Fruit fly (Drosophila melanogaster) whole organism, embryonic: ENCODE results near the gene RNF220.

ENCODE experiments used
- Ada2b ChIP-seq: fragments of 200-800 bp; sonication (Bioruptor generic); IDR thresholded peaks from 2 replicates; pipeline ENCODE4 v1.3.6; 2022; ENCODE audit warnings: missing biosample characterization, missing genetic modification characterization
- Aef1 ChIP-seq: fragments of 200-800 bp; sonication (Bioruptor generic); IDR thresholded peaks from 3 replicates; pipeline ENCODE4 v1.3.6; 2022; ENCODE audit warnings: missing biosample characterization, missing genetic modification characterization
- CG11085 ChIP-seq: fragments of 200-800 bp; sonication (Bioruptor generic); IDR thresholded peaks from 2 replicates; pipeline ENCODE4 v1.3.6; 2022; ENCODE audit warnings: missing biosample characterization, missing genetic modification characterization
- CG12236 ChIP-seq: fragments of 200-800 bp; sonication (Bioruptor generic); optimal IDR thresholded peaks from 2 replicates; lab custom pipeline; 2016; ENCODE audit warnings: missing biosample characterization, missing genetic modification characterization
- CG13123 ChIP-seq: fragments of 200-800 bp; sonication (Bioruptor generic); optimal IDR thresholded peaks from 2 replicates; lab custom pipeline; 2016; ENCODE audit warnings: missing biosample characterization, missing genetic modification characterization
- CG14441 ChIP-seq: fragments of 200-800 bp; sonication (Bioruptor generic); IDR thresholded peaks from 2 replicates; pipeline ENCODE4 v1.3.6; 2022; ENCODE audit warnings: missing biosample characterization, missing genetic modification characterization
- CG2120 ChIP-seq: fragments of 200-800 bp; sonication (Bioruptor generic); optimal IDR thresholded peaks from 3 replicates; lab custom pipeline; 2016; ENCODE audit warnings: missing biosample characterization, missing genetic modification characterization
- CG2202 ChIP-seq: fragments of 200-800 bp; sonication (Bioruptor generic); optimal IDR thresholded peaks from 2 replicates; lab custom pipeline; 2018; ENCODE audit warnings: missing biosample characterization, mild to moderate bottlenecking, missing genetic modification characterization
- CG30020 ChIP-seq: fragments of 200-800 bp; optimal IDR thresholded peaks from 2 replicates; lab custom pipeline; 2019; ENCODE audit warnings: missing biosample characterization, mild to moderate bottlenecking, missing genetic modification characterization, moderate library complexity
- CG34422 ChIP-seq: fragments of 200-800 bp; sonication (Bioruptor generic); IDR thresholded peaks from 3 replicates; pipeline ENCODE4 v1.3.6; 2022; ENCODE audit warnings: missing biosample characterization, missing genetic modification characterization
- Dll ChIP-seq: fragments of 200-800 bp; sonication (Bioruptor generic); IDR thresholded peaks from 4 replicates; pipeline ENCODE4 v1.3.6; 2022; ENCODE audit warnings: missing biosample characterization, missing genetic modification characterization; ENCODE audit not compliant: partially characterized antibody
- Dref ChIP-seq: fragments of 200-800 bp; sonication (Bioruptor generic); IDR thresholded peaks from 2 replicates; pipeline ENCODE4 v1.3.6; 2022; ENCODE audit warnings: missing biosample characterization, missing genetic modification characterization
- E2f2 ChIP-seq: fragments of 200-800 bp; sonication (Bioruptor generic); IDR thresholded peaks from 2 replicates; pipeline ENCODE4 v1.3.6; 2022; ENCODE audit warnings: missing biosample characterization, missing genetic modification characterization
- Oaz ChIP-seq: fragments of 200-800 bp; sonication (Bioruptor generic); IDR thresholded peaks from 2 replicates; pipeline ENCODE4 v1.3.6; 2022; ENCODE audit warnings: missing biosample characterization, missing genetic modification characterization
- Optix ChIP-seq: fragments of 200-800 bp; sonication (Bioruptor generic); IDR thresholded peaks from 3 replicates; pipeline ENCODE4 v1.3.6; 2022; ENCODE audit warnings: missing biosample characterization, missing genetic modification characterization
- Scr ChIP-seq: fragments of 200-800 bp; sonication (Bioruptor generic); IDR thresholded peaks from 2 replicates; pipeline ENCODE4 v1.3.6; 2022; ENCODE audit warnings: missing biosample characterization, missing genetic modification characterization; ENCODE audit not compliant: partially characterized antibody
- Side ChIP-seq: fragments of 200-800 bp; sonication (Bioruptor generic); optimal IDR thresholded peaks from 2 replicates; lab custom pipeline; 2016; ENCODE audit warnings: missing biosample characterization, missing genetic modification characterization
- Six4 ChIP-seq: fragments of 200-800 bp; sonication (Bioruptor generic); optimal IDR thresholded peaks from 2 replicates; lab custom pipeline; 2016; ENCODE audit warnings: missing biosample characterization, missing genetic modification characterization
- abd-A ChIP-seq: fragments of 200-800 bp; sonication (Bioruptor generic); optimal IDR thresholded peaks from 3 replicates; lab custom pipeline; 2019; ENCODE audit warnings: missing biosample characterization, mild to moderate bottlenecking, missing genetic modification characterization, moderate library complexity
- ato ChIP-seq: fragments of 200-800 bp; sonication (Bioruptor generic); IDR thresholded peaks from 2 replicates; pipeline ENCODE4 v1.3.6; 2022; ENCODE audit warnings: missing biosample characterization, missing genetic modification characterization; ENCODE audit not compliant: partially characterized antibody
- bigmax ChIP-seq: fragments of 200-800 bp; sonication (Bioruptor generic); optimal IDR thresholded peaks from 2 replicates; lab custom pipeline; 2018; ENCODE audit warnings: missing biosample characterization, mild to moderate bottlenecking, missing genetic modification characterization
- btn ChIP-seq: fragments of 200-800 bp; sonication (Bioruptor generic); optimal IDR thresholded peaks from 2 replicates; lab custom pipeline; 2016; ENCODE audit warnings: missing biosample characterization, missing genetic modification characterization
- hbn ChIP-seq: fragments of 200-800 bp; sonication (Bioruptor generic); IDR thresholded peaks from 2 replicates; pipeline ENCODE4 v1.3.6; 2022; ENCODE audit warnings: missing biosample characterization, missing genetic modification characterization; ENCODE audit not compliant: partially characterized antibody
- kni ChIP-seq: fragments of 200-800 bp; sonication (Bioruptor generic); optimal IDR thresholded peaks from 3 replicates; lab custom pipeline; 2017; ENCODE audit warnings: mild to moderate bottlenecking, missing biosample characterization, missing genetic modification reagents, missing genetic modification characterization
- knrl ChIP-seq: fragments of 200-800 bp; sonication (Bioruptor generic); IDR thresholded peaks from 3 replicates; pipeline ENCODE4 v1.3.6; 2022; ENCODE audit warnings: missing biosample characterization, missing genetic modification characterization; ENCODE audit not compliant: partially characterized antibody
- lola ChIP-seq, 3 experiments: fragments of >200 bp in 2 of 3; fragments of 200-800 bp in 1 of 3; sonication (Bioruptor generic) in 1 of 3; optimal IDR thresholded peaks; 2 replicates each; lab custom pipeline; 2017 to 2019; ENCODE audit warnings: missing biosample characterization in 3 of 3, missing genetic modification characterization in 3 of 3, mild to moderate bottlenecking in 1 of 3, moderate library complexity in 1 of 3
- nerfin-1 ChIP-seq: fragments of 200-800 bp; sonication (Bioruptor generic); optimal IDR thresholded peaks from 3 replicates; lab custom pipeline; 2019; ENCODE audit warnings: missing biosample characterization, mild to moderate bottlenecking, missing genetic modification characterization, moderate library complexity
- oc ChIP-seq: fragments of 200-800 bp; sonication (Bioruptor generic); optimal IDR thresholded peaks from 2 replicates; lab custom pipeline; 2018; ENCODE audit warnings: missing biosample characterization, mild to moderate bottlenecking, missing genetic modification characterization, moderate library complexity
- pros ChIP-seq: fragments of 200-800 bp; sonication (Bioruptor generic); optimal IDR thresholded peaks from 3 replicates; lab custom pipeline; 2019; ENCODE audit warnings: missing biosample characterization, mild to moderate bottlenecking, missing genetic modification characterization, moderate library complexity
- run ChIP-seq: fragments of 200-800 bp; sonication (Bioruptor generic); optimal IDR thresholded peaks from 3 replicates; lab custom pipeline; 2018; ENCODE audit warnings: missing biosample characterization, mild to moderate bottlenecking, missing genetic modification characterization
- sd ChIP-seq: fragments of 200-800 bp; sonication (Bioruptor generic); optimal IDR thresholded peaks from 3 replicates; lab custom pipeline; 2018; ENCODE audit warnings: missing biosample characterization, mild to moderate bottlenecking, missing genetic modification characterization, moderate library complexity
- sens ChIP-seq: fragments of 200-800 bp; sonication (Bioruptor generic); peaks from one replicate; lab custom pipeline; 2016; ENCODE audit warnings: missing biosample characterization, missing genetic modification characterization
- seq ChIP-seq: fragments of 200-800 bp; sonication (Bioruptor generic); IDR thresholded peaks from 2 replicates; pipeline ENCODE4 v1.3.6; 2022; ENCODE audit warnings: missing biosample characterization, missing genetic modification characterization
- stc ChIP-seq: fragments of 200-800 bp; sonication (Bioruptor generic); IDR thresholded peaks from 2 replicates; pipeline ENCODE4 v1.3.6; 2022; ENCODE audit warnings: missing biosample characterization, missing genetic modification characterization
- tap ChIP-seq: fragments of 200-800 bp; optimal IDR thresholded peaks from 3 replicates; lab custom pipeline; 2019; ENCODE audit warnings: missing biosample characterization, mild to moderate bottlenecking, missing genetic modification characterization, moderate library complexity
- twi ChIP-seq: fragments of 200-800 bp; optimal IDR thresholded peaks from 2 replicates; lab custom pipeline; 2019; ENCODE audit warnings: missing biosample characterization, mild to moderate bottlenecking, missing genetic modification characterization, moderate library complexity
- unc-4 ChIP-seq: fragments of 200-800 bp; sonication (Bioruptor generic); IDR thresholded peaks from 2 replicates; pipeline ENCODE4 v1.3.6; 2022; ENCODE audit warnings: missing biosample characterization, missing genetic modification characterization; ENCODE audit not compliant: partially characterized antibody
- vvl ChIP-seq: fragments of 200-800 bp; sonication (Bioruptor generic); IDR thresholded peaks from 2 replicates; pipeline ENCODE4 v1.3.6; 2022; ENCODE audit warnings: missing biosample characterization, missing genetic modification characterization
- zen ChIP-seq: fragments of 200-800 bp; sonication (Bioruptor generic); optimal IDR thresholded peaks from 3 replicates; lab custom pipeline; 2018; ENCODE audit warnings: missing biosample characterization, mild to moderate bottlenecking, missing genetic modification characterization, moderate library complexity

The RNF220 gene

dm6 chr3R:22718937-22719606, 7.1 kb downstream of the RNF220 start (continued):
- TF ChIP-seq Ada2b (GFP tag; lab: Robert Waterston, UW) = no peak
- peak; percentile 73 for TF ChIP-seq sd
- TF ChIP-seq Scr = no peak

dm6 chr3R:22718401-22718800, 7.8 kb downstream of the RNF220 start:
- TF ChIP-seq sens (peak; percentile 57), bigmax (GFP tag; lab: Kevin White, UChicago) (no peak), seq (GFP tag; lab: Robert Waterston, UW) (no peak), CG12236 (no peak), unc-4 (GFP tag; lab: Robert Waterston, UW) (no peak), E2f2 (GFP tag; lab: Robert Waterston, UW) (no peak), CG30020 (tag; lab: Kevin White, UChicago) (no peak), CG2120 (GFP tag; lab: Kevin White, UChicago) (no peak), Optix (GFP tag; lab: Robert Waterston, UW) (no peak)

dm6 chr3R:22717863-22718262, 8.4 kb downstream of the RNF220 start:
- TF ChIP-seq tap (tag; lab: Kevin White, UChicago) (no peak), nerfin-1 (peak; percentile 31), pros (GFP tag; lab: Kevin White, UChicago) (peak; percentile 94), kni (GFP tag; lab: Kevin White, UChicago) (peak; percentile 23), Dll (GFP tag; lab: Robert Waterston, UW) (no peak), twi (peak; percentile 9), btn (GFP tag; lab: Kevin White, UChicago) (no peak), seq (GFP tag; lab: Robert Waterston, UW) (0 out of 2 replicates have a peak, but pooled peaks have one; percentile 7)

dm6 chr3R:22710662-22711061, 15.6 kb downstream of the RNF220 start, which contains the start of gene CG4907:
TSS of gene CG4907 (minus strand) at chr3R:22710762.
- no peak for TF ChIP-seq Side (GFP tag; lab: Kevin White, UChicago)
- no peak for TF ChIP-seq oc
- no peak for TF ChIP-seq Oaz (GFP tag; lab: Robert Waterston, UW)
- no peak for TF ChIP-seq stc (GFP tag; lab: Robert Waterston, UW)
- no peak for TF ChIP-seq CG11085 (GFP tag; lab: Robert Waterston, UW)
- TF ChIP-seq CG2202 (tag; lab: Kevin White, UChicago) = no peak
- no peak for TF ChIP-seq Aef1
- no peak for TF ChIP-seq run
- TF ChIP-seq CG34422 (GFP tag; lab: Robert Waterston, UW) = no peak
- TF ChIP-seq CG13123 (GFP tag; lab: Kevin White, UChicago) = no peak
- TF ChIP-seq zen = no peak
- TF ChIP-seq abd-A (tag; lab: Kevin White, UChicago) = no peak
- no peak for TF ChIP-seq ato (GFP tag; lab: Robert Waterston, UW)
- no peak for TF ChIP-seq knrl
- no peak for TF ChIP-seq Six4 (GFP tag; lab: Kevin White, UChicago)
- TF ChIP-seq, all 482 proteins: peak for 0

- no peak for TF ChIP-seq CG14441 (GFP tag; lab: Robert Waterston, UW)
- no peak for TF ChIP-seq lola (GFP tag; optimal IDR thresholded peaks at IDR 0.05; lab: Kevin White, UChicago)
- TF ChIP-seq hbn (GFP tag; lab: Robert Waterston, UW) = no peak
- 0 out of 2 replicates have a peak, but pooled peaks have one; percentile 10 for TF ChIP-seq vvl
- 0 out of 2 replicates have a peak, but pooled peaks have one; percentile 9 for TF ChIP-seq Dref
These were observed 19.0 kb downstream of the RNF220 start, which contains the start of gene CG13842 for dm6 chr3R:22707178-22707577. TSS of gene CG13842 (minus strand) at chr3R:22707278.
